Fruit fly (Drosophila melanogaster) S2 (cell line): Measurements from ENCODE around the gene IscU.

Experiments used
- CG8478 ChIP-seq: fragments of >200 bp; optimal IDR thresholded peaks from 2 replicates; lab custom pipeline; 2018
- CTCF ChIP-seq, 2 experiments: fragments of >200 bp; optimal IDR thresholded peaks; 2 replicates each; lab custom pipeline; 2018

DNA sequence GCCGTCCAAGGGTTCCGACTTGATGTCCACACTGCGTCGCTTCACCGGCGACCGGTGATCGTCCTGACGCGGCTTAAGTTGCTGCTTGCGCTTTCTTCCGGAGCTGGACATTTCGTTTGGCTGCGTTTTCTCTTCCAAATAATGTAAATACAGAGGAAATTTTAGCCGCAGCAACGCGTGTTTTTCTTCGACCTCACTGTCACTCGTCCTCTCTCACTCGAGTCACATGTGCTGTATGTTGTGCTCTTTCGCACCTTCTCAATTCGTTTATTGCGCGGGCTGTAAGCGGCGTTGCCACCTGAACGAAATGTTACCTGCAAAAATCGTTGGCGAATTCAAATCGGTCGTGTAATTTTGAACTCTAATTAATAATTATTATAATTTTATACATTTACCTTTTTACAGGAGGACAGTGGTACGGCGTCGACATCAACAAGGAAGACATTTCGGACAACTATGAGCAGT, 18.6 kb downstream of the IscU start, which contains the start of gene CG9839:
- TF ChIP-seq CTCF (optimal IDR thresholded peaks at IDR 0.05; lab: Kevin White, UChicago) (peak in 1 of 2 experiments; percentile 26), CG8478 (no peak)
